Worm (Caenorhabditis elegans) whole organism, L3 larva: ENCODE results near the gene ilkp-1.

Source experiments
- R02D3.7 ChIP-seq: fragments of 150-350 bp; optimal IDR thresholded peaks from 2 replicates; lab custom pipeline; 2014; ENCODE audit warnings: missing biosample characterization, missing genetic modification characterization
- fkh-10 ChIP-seq: sonication (generic microtip); optimal IDR thresholded peaks from 2 replicates; lab custom pipeline; 2017; ENCODE audit warnings: missing biosample characterization, missing genetic modification reagents, missing genetic modification characterization
- mdl-1 ChIP-seq: fragments of 150-350 bp; optimal IDR thresholded peaks from 2 replicates; lab custom pipeline; 2014; ENCODE audit warnings: missing biosample characterization, missing genetic modification characterization
- nfya-1 ChIP-seq: sonication (generic microtip); optimal IDR thresholded peaks from 2 replicates; lab custom pipeline; 2017; ENCODE audit warnings: missing genetic modification characterization, mild to moderate bottlenecking, missing compliant biosample characterization, antibody characterized with exemption, moderate library complexity; ENCODE audit not compliant: insufficient read depth
- nhr-11 ChIP-seq: fragments of 150-350 bp; optimal IDR thresholded peaks from 2 replicates; lab custom pipeline; 2014; ENCODE audit warnings: missing biosample characterization, missing genetic modification characterization
- nhr-12 ChIP-seq: fragments of 150-350 bp; optimal IDR thresholded peaks from 2 replicates; lab custom pipeline; 2014; ENCODE audit warnings: missing biosample characterization, missing genetic modification characterization
- nhr-76 ChIP-seq: fragments of 150-350 bp; sonication (generic microtip); optimal IDR thresholded peaks from 5 replicates; lab custom pipeline; 2014; ENCODE audit warnings: missing biosample characterization, missing genetic modification characterization
- tbx-2 ChIP-seq: sonication (generic microtip); optimal IDR thresholded peaks from 2 replicates; lab custom pipeline; 2016; ENCODE audit warnings: mild to moderate bottlenecking, missing genetic modification characterization, missing compliant biosample characterization
- unc-62 ChIP-seq: fragments of 150-350 bp; sonication (generic microtip); optimal IDR thresholded peaks from 4 replicates; lab custom pipeline; 2014; ENCODE audit warnings: missing biosample characterization, missing genetic modification reagents, missing genetic modification characterization

DNA sequence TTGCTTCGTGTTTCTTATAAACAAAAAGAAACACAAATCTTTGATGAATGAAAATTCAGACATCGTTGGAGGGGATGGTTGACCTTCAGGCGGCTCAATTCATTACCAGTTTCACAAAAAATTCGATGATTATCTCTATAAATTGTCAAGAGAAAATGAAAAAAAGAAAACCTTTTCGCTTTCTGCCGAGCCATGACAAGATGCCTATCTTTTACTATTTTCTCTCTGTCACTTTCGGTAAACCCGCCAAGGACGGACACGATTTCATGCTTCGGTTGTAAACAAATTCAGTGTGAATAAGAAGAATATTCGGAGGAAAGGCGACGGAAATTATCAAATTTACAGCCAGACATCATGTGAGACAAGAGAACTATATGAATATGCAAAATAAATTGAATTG, 29.3 kb upstream of the ilkp-1 start:
- TF ChIP-seq tbx-2 (tag; lab: Kevin White, UChicago) (no peak), nhr-11 (tag; lab: Kevin White, UChicago) (no peak), fkh-10 (GFP tag; lab: Kevin White, UChicago) (no peak), R02D3.7 (tag; lab: Kevin White, UChicago) (no peak), nhr-12 (tag; lab: Kevin White, UChicago) (no peak), unc-62 (GFP tag; lab: Kevin White, UChicago) (no peak), nhr-76 (no peak), nfya-1 (tag; lab: Kevin White, UChicago) (no peak), mdl-1 (tag; lab: Kevin White, UChicago) (no peak)
